Fruit fly (Drosophila melanogaster): Measurements from ENCODE around the gene Dred.
A peak's percentile ranks its signal among the peaks of the same experiment; 100 is the strongest.

- TF ChIP-seq h (GFP tag; optimal IDR thresholded peaks at IDR 0.05): no peak
- TF ChIP-seq Jra (GFP tag; optimal IDR thresholded peaks at IDR 0.05): no peak
- no peak for TF ChIP-seq usp (GFP tag; optimal IDR thresholded peaks at IDR 0.05)
- TF ChIP-seq lola (GFP tag; optimal IDR thresholded peaks at IDR 0.05): no peak
- no peak for TF ChIP-seq brk (GFP tag; optimal IDR thresholded peaks at IDR 0.05)
- TF ChIP-seq woc (GFP tag; optimal IDR thresholded peaks at IDR 0.05): no peak
- no peak for TF ChIP-seq HLH106 (tag; optimal IDR thresholded peaks at IDR 0.05)
- no peak for TF ChIP-seq Hr83 (GFP tag; optimal IDR thresholded peaks at IDR 0.05; ENCODE audit: poor library complexity, severe bottlenecking)
- TF ChIP-seq Abd-B (GFP tag; optimal IDR thresholded peaks at IDR 0.05): no peak
- peak; percentile 92 for TF ChIP-seq Dfd (GFP tag; optimal IDR thresholded peaks at IDR 0.05)
- no peak for TF ChIP-seq CG9705 (GFP tag; optimal IDR thresholded peaks at IDR 0.05)
These were observed 30.4 kb upstream of the Dred start for dm6 chr3L:19574452-19574851.

Measured in whole organism, wandering third instar larva.